Worm (Caenorhabditis elegans): Measurements from ENCODE around the gene M162.15.

M162.15 gene

ce11 chrV:19778608-19779007 lies 7.0 kb upstream of the M162.15 start, which contains the start of gene fbxa-194:
Gene fbxa-194 (minus strand): TSS chrV:19778708.
- no peak for TF ChIP-seq ama-1 (optimal IDR thresholded peaks at IDR 0.05)
- TF ChIP-seq R02D3.7 (tag; optimal IDR thresholded peaks at IDR 0.05): no peak
- no peak for TF ChIP-seq pqm-1 (tag; optimal IDR thresholded peaks at IDR 0.05)
- no peak for TF ChIP-seq egl-43 (GFP tag; IDR thresholded peaks at IDR 0.05)
- no peak for TF ChIP-seq ZK546.5 (tag; optimal IDR thresholded peaks at IDR 0.05)
- no peak for TF ChIP-seq D1046.2 (GFP tag; IDR thresholded peaks at IDR 0.05)
- no peak for TF ChIP-seq daf-19 (GFP tag; conservative IDR thresholded peaks at IDR 0.05)
- no peak for TF ChIP-seq hmg-1.1 (GFP tag; IDR thresholded peaks at IDR 0.05)
- TF ChIP-seq nhr-111 (GFP tag; optimal IDR thresholded peaks at IDR 0.05): no peak
- no peak for TF ChIP-seq snpc-4 (tag; optimal IDR thresholded peaks at IDR 0.05)
- TF ChIP-seq nhr-6 (tag; optimal IDR thresholded peaks at IDR 0.05): no peak
- TF ChIP-seq daf-8 (GFP tag; IDR thresholded peaks at IDR 0.05): no peak
- TF ChIP-seq Y48G9A.11 (GFP tag; IDR thresholded peaks at IDR 0.05): no peak
- TF ChIP-seq nhr-10 (tag; optimal IDR thresholded peaks at IDR 0.05): no peak
- TF ChIP-seq cey-2 (tag; optimal IDR thresholded peaks at IDR 0.05; ENCODE audit: borderline replicate concordance, insufficient read depth): no peak
- TF ChIP-seq nhr-42 (GFP tag; IDR thresholded peaks at IDR 0.05): no peak

ce11 chrV:19777227-19777626 lies 5.7 kb upstream of the M162.15 start, which contains the start of gene fbxa-118:
Gene fbxa-118 (minus strand): TSS chrV:19777327.
- TF ChIP-seq mes-2 (tag; optimal IDR thresholded peaks at IDR 0.05; ENCODE audit: poor library complexity, severe bottlenecking) (no peak), egl-43 (GFP tag; IDR thresholded peaks at IDR 0.05) (no peak), cey-2 (tag; optimal IDR thresholded peaks at IDR 0.05; ENCODE audit: borderline replicate concordance, insufficient read depth) (no peak), Y48G9A.11 (GFP tag; IDR thresholded peaks at IDR 0.05) (no peak), jun-1 (tag; optimal IDR thresholded peaks at IDR 0.05) (no peak), madf-5 (GFP tag; IDR thresholded peaks at IDR 0.05) (no peak), nhr-111 (GFP tag; optimal IDR thresholded peaks at IDR 0.05) (no peak), duxl-1 (tag; optimal IDR thresholded peaks at IDR 0.05; ENCODE audit: poor library complexity) (no peak), lim-7 (GFP tag; IDR thresholded peaks at IDR 0.05) (no peak), pqm-1 (tag; optimal IDR thresholded peaks at IDR 0.05) (no peak), nhr-42 (GFP tag; IDR thresholded peaks at IDR 0.05) (no peak), hmg-1.1 (GFP tag; IDR thresholded peaks at IDR 0.05) (no peak)

ce11 chrV:19770837-19771236 lies 723 bp downstream of the M162.15 start:
- TF ChIP-seq unc-130 (GFP tag; optimal IDR thresholded peaks at IDR 0.05): peak; percentile 49

ce11 chrV:19767719-19768118 lies 3.8 kb downstream of the M162.15 start:
- TF ChIP-seq fos-1 (tag; optimal IDR thresholded peaks at IDR 0.05): no peak
- TF ChIP-seq duxl-1 (tag; optimal IDR thresholded peaks at IDR 0.05; ENCODE audit: poor library complexity): peak; percentile 54
- no peak for TF ChIP-seq unc-62 (GFP tag; optimal IDR thresholded peaks at IDR 0.05 in 1 of 2)
- no peak for TF ChIP-seq unc-62 (tag; optimal IDR thresholded peaks at IDR 0.05)

ce11 chrV:19760751-19761150 lies 10.8 kb downstream of the M162.15 start, which contains the start of gene M162.5:
Gene M162.5 (plus strand): TSS chrV:19761051.
- no peak for TF ChIP-seq nhr-41 (GFP tag; IDR thresholded peaks at IDR 0.05)
- peak; percentile 42 for TF ChIP-seq aha-1 (tag)
- TF ChIP-seq ceh-28 (tag; optimal IDR thresholded peaks at IDR 0.05): no peak
- TF ChIP-seq vab-7 (GFP tag; IDR thresholded peaks at IDR 0.05): no peak

ce11 chrV:19759282-19759681 lies 12.3 kb downstream of the M162.15 start:
- TF ChIP-seq dmd-6 (GFP tag; IDR thresholded peaks at IDR 0.05) (no peak), spr-1 (tag; optimal IDR thresholded peaks at IDR 0.05) (no peak), set-16 (GFP tag; IDR thresholded peaks at IDR 0.05) (peak; percentile 77), unc-62 (GFP tag; optimal IDR thresholded peaks at IDR 0.05 in 1 of 2) (no peak), unc-62 (tag; optimal IDR thresholded peaks at IDR 0.05) (no peak), rbr-2 (tag; optimal IDR thresholded peaks at IDR 0.05) (no peak), aha-1 (tag) (peak; percentile 77)
